Worm (Caenorhabditis elegans) whole organism, L3 larva: Measurements from ENCODE around the gene R01H2.1.

Experiments
- jun-1 ChIP-seq: fragments of 150-350 bp; optimal IDR thresholded peaks from 2 replicates; lab custom pipeline; 2014; ENCODE audit warnings: missing biosample characterization, missing genetic modification reagents, missing genetic modification characterization
- nhr-25 ChIP-seq: sonication (generic microtip); optimal IDR thresholded peaks from 2 replicates; lab custom pipeline; 2017; ENCODE audit warnings: missing biosample characterization, missing genetic modification characterization
- pha-4 ChIP-seq: fragments of 150-350 bp; optimal IDR thresholded peaks from 2 replicates; lab custom pipeline; 2014; ENCODE audit warnings: missing biosample characterization, missing genetic modification reagents, missing genetic modification characterization

ce11 chrIII:7067385-7067896 is 4.8 kb downstream of the R01H2.1 start, which contains the start of gene ger-1:
- TF ChIP-seq nhr-25 (tag; lab: Kevin White, UChicago) (no peak), pha-4 (tag; lab: Kevin White, UChicago) (no peak), jun-1 (tag; lab: Kevin White, UChicago) (no peak)
